Fruit fly (Drosophila melanogaster): Measurements from ENCODE around the gene myd.

The myd gene

DNA sequence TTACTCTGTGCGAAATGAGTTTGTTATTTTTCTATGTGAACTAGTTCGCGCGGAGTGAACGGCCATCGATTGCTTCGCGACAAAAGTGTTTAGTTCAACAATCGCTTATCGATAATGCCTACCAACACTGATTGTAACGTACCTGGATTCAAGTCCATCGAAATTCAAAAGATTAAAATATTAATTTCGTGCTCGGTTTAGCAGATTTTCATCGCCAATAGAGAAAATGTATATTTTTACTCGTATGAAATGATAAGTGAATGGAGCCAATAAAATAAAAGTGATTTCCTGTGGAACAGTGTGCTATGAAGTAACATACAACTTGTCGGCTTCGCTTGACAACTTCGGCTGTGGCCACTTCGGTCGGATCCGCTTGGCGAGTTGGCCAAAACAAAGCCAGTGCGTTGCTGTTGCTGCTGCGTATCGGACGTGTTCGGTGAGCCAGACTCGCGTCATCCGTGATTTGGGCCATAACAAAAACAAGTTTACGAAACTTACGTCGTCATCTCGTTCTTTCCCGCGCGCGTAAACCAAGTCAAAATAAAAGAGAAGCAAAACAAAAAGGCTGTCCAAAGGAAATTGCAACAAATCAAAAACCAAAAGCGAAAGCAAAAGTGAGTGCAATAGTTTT lies at the start of gene myd, which contains the start of gene CG5555 (continued):
- TF ChIP-seq Hsf (GFP tag; optimal IDR thresholded peaks at IDR 0.05), result peak; percentile 47
- no peak for TF ChIP-seq jigr1 (GFP tag; IDR thresholded peaks at IDR 0.05)
- peak; percentile 80 for TF ChIP-seq Dp (GFP tag; optimal IDR thresholded peaks at IDR 0.05)
- peak; percentile 16 for TF ChIP-seq Nf-YB (GFP tag; optimal IDR thresholded peaks at IDR 0.05)
- TF ChIP-seq CG15696 (tag; optimal IDR thresholded peaks at IDR 0.05), result no peak
- no peak for TF ChIP-seq Dfd (GFP tag; optimal IDR thresholded peaks at IDR 0.05)
- no peak for TF ChIP-seq nerfin-1 (tag; optimal IDR thresholded peaks at IDR 0.05)
- no peak for TF ChIP-seq cato (GFP tag; optimal IDR thresholded peaks at IDR 0.05; ENCODE audit: borderline replicate concordance)
- peak; percentile 53 for TF ChIP-seq CG17328 (GFP tag; IDR thresholded peaks at IDR 0.05)
- TF ChIP-seq CG8924 (tag; optimal IDR thresholded peaks at IDR 0.05), result no peak
- no peak for TF ChIP-seq Lpt (GFP tag; optimal IDR thresholded peaks at IDR 0.05)
- peak; percentile 27; the same call in 1 of the 2 replicates for TF ChIP-seq Xrp1 (GFP tag; IDR thresholded peaks at IDR 0.05)
- TF ChIP-seq pum (GFP tag; optimal IDR thresholded peaks at IDR 0.05), result peak; percentile 13
- TF ChIP-seq CG3065 (GFP tag; optimal IDR thresholded peaks at IDR 0.05), result no peak
- TF ChIP-seq Elba2 (GFP tag; optimal IDR thresholded peaks at IDR 0.05), result no peak
- no peak for TF ChIP-seq HHEX (GFP tag; optimal IDR thresholded peaks at IDR 0.05)
- 0 out of 3 replicates have a peak, but pooled peaks have one; percentile 43 for TF ChIP-seq zfh1 (GFP tag; IDR thresholded peaks at IDR 0.05)
- TF ChIP-seq CG12071 (GFP tag; optimal IDR thresholded peaks at IDR 0.05), result no peak
- TF ChIP-seq CG10462 (GFP tag; optimal IDR thresholded peaks at IDR 0.05), result no peak
- peak; percentile 35 for TF ChIP-seq Sin3A (optimal IDR thresholded peaks at IDR 0.05)
- no peak for TF ChIP-seq pnt (GFP tag; optimal IDR thresholded peaks at IDR 0.05)
- TF ChIP-seq NC2α (GFP tag; optimal IDR thresholded peaks at IDR 0.05), result no peak
- TF ChIP-seq Camta (GFP tag; optimal IDR thresholded peaks at IDR 0.05), result peak; percentile 28
- TF ChIP-seq CG4820 (GFP tag; optimal IDR thresholded peaks at IDR 0.05), result no peak
- TF ChIP-seq bcd (GFP tag; optimal IDR thresholded peaks at IDR 0.05), result no peak
- no peak for TF ChIP-seq Fer2 (tag; optimal IDR thresholded peaks at IDR 0.05)
- no peak for TF ChIP-seq CoRest (tag; optimal IDR thresholded peaks at IDR 0.05)
- TF ChIP-seq CG6175 (GFP tag; IDR thresholded peaks at IDR 0.05), result no peak
- no peak for TF ChIP-seq CG32772 (GFP tag; IDR thresholded peaks at IDR 0.05)
- no peak for TF ChIP-seq CG2202 (tag; optimal IDR thresholded peaks at IDR 0.05)
- peak; percentile 32 for TF ChIP-seq corto (GFP tag; optimal IDR thresholded peaks at IDR 0.05)
- TF ChIP-seq h (optimal IDR thresholded peaks at IDR 0.05), result no peak
- peak; percentile 26 for TF ChIP-seq fu2 (GFP tag; optimal IDR thresholded peaks at IDR 0.05)
- no peak for TF ChIP-seq Taf1 (GFP tag; IDR thresholded peaks at IDR 0.05)
- no peak for TF ChIP-seq CG15073 (GFP tag; optimal IDR thresholded peaks at IDR 0.05)
- peak; percentile 34; the same call in 1 of the 2 replicates for TF ChIP-seq klu (GFP tag; IDR thresholded peaks at IDR 0.05)
- no peak for TF ChIP-seq H15 (GFP tag; IDR thresholded peaks at IDR 0.05)
- no peak for TF ChIP-seq crol (GFP tag; IDR thresholded peaks at IDR 0.05)
- TF ChIP-seq nom (GFP tag; optimal IDR thresholded peaks at IDR 0.05), result no peak
- TF ChIP-seq Dip3 (GFP tag; optimal IDR thresholded peaks at IDR 0.05), result peak; percentile 18
- TF ChIP-seq CG6689 (GFP tag; IDR thresholded peaks at IDR 0.05), result no peak
- TF ChIP-seq CG4730 (GFP tag; IDR thresholded peaks at IDR 0.05), result no peak
- no peak for TF ChIP-seq otp (GFP tag; IDR thresholded peaks at IDR 0.05)
- TF ChIP-seq croc (GFP tag; conservative IDR thresholded peaks at IDR 0.05), result no peak
- TF ChIP-seq dmrt99B (tag; optimal IDR thresholded peaks at IDR 0.05), result no peak
- no peak for TF ChIP-seq HLHmδ (GFP tag; optimal IDR thresholded peaks at IDR 0.05)
- peak; percentile 96 for TF ChIP-seq CG5180 (GFP tag; optimal IDR thresholded peaks at IDR 0.05)
- TF ChIP-seq stwl (tag; optimal IDR thresholded peaks at IDR 0.05), result peak; percentile 92
- TF ChIP-seq CG15479 (GFP tag; optimal IDR thresholded peaks at IDR 0.05), result no peak
- TF ChIP-seq cad (GFP tag; optimal IDR thresholded peaks at IDR 0.05), result no peak
- peak; percentile 73 for TF ChIP-seq Drgx (GFP tag; IDR thresholded peaks at IDR 0.05)
- no peak for TF ChIP-seq insv (GFP tag; optimal IDR thresholded peaks at IDR 0.05)
